Fruit fly (Drosophila melanogaster): ENCODE measurements around the gene grn.

grn gene

dm6 chr3R:8190866-8191265 lies 9.6 kb upstream of the grn start (continued):
- TF ChIP-seq amos (GFP tag; IDR thresholded peaks at IDR 0.05; ENCODE audit: partially characterized antibody) (peak; percentile 49; the same call in 1 of the 2 replicates), ssp (GFP tag; IDR thresholded peaks at IDR 0.05) (no peak), oc (tag; optimal IDR thresholded peaks at IDR 0.05) (peak; percentile 61), CG9932 (GFP tag; IDR thresholded peaks at IDR 0.05) (0 out of 2 replicates have a peak, but pooled peaks have one; percentile 28), Nf-YB (GFP tag; optimal IDR thresholded peaks at IDR 0.05) (peak; percentile 99), chif (GFP tag; optimal IDR thresholded peaks at IDR 0.05) (peak in 1 of 2 experiments; percentile 73), repo (GFP tag; optimal IDR thresholded peaks at IDR 0.05) (peak; percentile 10), ci (GFP tag; IDR thresholded peaks at IDR 0.05) (peak; percentile 39; the same call in 1 of the 3 replicates), Aef1 (GFP tag; IDR thresholded peaks at IDR 0.05) (peak; percentile 55; the same call in 2 of the 3 replicates), nom (GFP tag; optimal IDR thresholded peaks at IDR 0.05) (no peak), Trl (optimal IDR thresholded peaks at IDR 0.05) (peak; percentile 64 to 78), Trl (GFP tag; optimal IDR thresholded peaks at IDR 0.05) (peak; percentile 5), CG14965 (GFP tag; optimal IDR thresholded peaks at IDR 0.05; ENCODE audit: borderline replicate concordance) (no peak), CG34224 (GFP tag; IDR thresholded peaks at IDR 0.05; ENCODE audit: partially characterized antibody) (no peak), prd (optimal IDR thresholded peaks at IDR 0.05) (no peak), prd (GFP tag; IDR thresholded peaks at IDR 0.05) (peak; percentile 28; the same call in 1 of the 3 replicates), Bgb (GFP tag; IDR thresholded peaks at IDR 0.05; ENCODE audit: partially characterized antibody) (peak; percentile 58; the same call in 1 of the 2 replicates), CG7357 (GFP tag; IDR thresholded peaks at IDR 0.05) (no peak), nmo (GFP tag; optimal IDR thresholded peaks at IDR 0.05) (peak; percentile 51), Deaf1 (tag; optimal IDR thresholded peaks at IDR 0.05) (peak; percentile 55), cg (GFP tag; optimal IDR thresholded peaks at IDR 0.05) (peak; percentile 87), jing (GFP tag; optimal IDR thresholded peaks at IDR 0.05) (peak; percentile 83), Jarid2 (GFP tag; optimal IDR thresholded peaks at IDR 0.05) (peak; percentile 92), CG4360 (GFP tag; IDR thresholded peaks at IDR 0.05) (peak; percentile 97), NfI (GFP tag; optimal IDR thresholded peaks at IDR 0.05) (no peak), CG8924 (tag; optimal IDR thresholded peaks at IDR 0.05) (peak; percentile 29), kni (GFP tag; optimal IDR thresholded peaks at IDR 0.05) (peak; percentile 26), Neu2 (GFP tag; optimal IDR thresholded peaks at IDR 0.05; ENCODE audit: borderline replicate concordance) (peak; percentile 2), cato (GFP tag; optimal IDR thresholded peaks at IDR 0.05; ENCODE audit: borderline replicate concordance) (no peak), MBD-R2 (GFP tag; IDR thresholded peaks at IDR 0.05) (peak; percentile 40), Eip74EF (GFP tag; optimal IDR thresholded peaks at IDR 0.05) (peak in 1 of 2 experiments; percentile 20), CG2889 (GFP tag; IDR thresholded peaks at IDR 0.05) (no peak), crol (GFP tag; IDR thresholded peaks at IDR 0.05) (peak; percentile 77), knrl (GFP tag; IDR thresholded peaks at IDR 0.05; ENCODE audit: partially characterized antibody) (peak; percentile 53), tgo (GFP tag; IDR thresholded peaks at IDR 0.05) (no peak), gcm2 (GFP tag; optimal IDR thresholded peaks at IDR 0.05) (no peak), Nf-YA (GFP tag; IDR thresholded peaks at IDR 0.05) (peak; percentile 96)

- TF ChIP-seq Med (GFP tag) (peak; percentile 40), CG17829 (tag; optimal IDR thresholded peaks at IDR 0.05) (peak; percentile 3), bowl (GFP tag; IDR thresholded peaks at IDR 0.05) (no peak), Hmx (GFP tag; optimal IDR thresholded peaks at IDR 0.05) (no peak), row (GFP tag; IDR thresholded peaks at IDR 0.05) (0 out of 3 replicates have a peak, but pooled peaks have one; percentile 6), unc-4 (GFP tag; IDR thresholded peaks at IDR 0.05; ENCODE audit: partially characterized antibody) (no peak), chn (GFP tag; optimal IDR thresholded peaks at IDR 0.05) (no peak), C15 (GFP tag; IDR thresholded peaks at IDR 0.05) (no peak), Antp (GFP tag; optimal IDR thresholded peaks at IDR 0.05) (no peak), Blimp-1 (GFP tag; optimal IDR thresholded peaks at IDR 0.05) (peak; percentile 10), CG7839 (tag; optimal IDR thresholded peaks at IDR 0.05) (peak; percentile 13), CG2712 (tag; optimal IDR thresholded peaks at IDR 0.05) (peak; percentile 33), Elba2 (GFP tag; optimal IDR thresholded peaks at IDR 0.05) (no peak), az2 (GFP tag; optimal IDR thresholded peaks at IDR 0.05) (peak; percentile 19), PHDP (tag; optimal IDR thresholded peaks at IDR 0.05) (no peak), Xrp1 (GFP tag; IDR thresholded peaks at IDR 0.05) (0 out of 2 replicates have a peak, but pooled peaks have one; percentile 19)
Observed at dm6 chr3R:8189473-8189872, 8.2 kb upstream of the grn start.

Measured in whole organism, embryonic.